Fruit fly (Drosophila melanogaster) S2 (cell line): ENCODE results near the gene CG9106.

ENCODE experiments used
- CG8478 ChIP-seq: fragments of >200 bp; optimal IDR thresholded peaks from 2 replicates; lab custom pipeline; 2018
- CTCF ChIP-seq, 2 experiments: fragments of >200 bp; optimal IDR thresholded peaks; 2 replicates each; lab custom pipeline; 2018

- TF ChIP-seq CG8478 (lab: Kevin White, UChicago) = no peak
- TF ChIP-seq CTCF (optimal IDR thresholded peaks at IDR 0.05; lab: Kevin White, UChicago) = no peak
Observed at dm6 chrX:15296969-15297816, 25.0 kb upstream of the CG9106 start, which contains the start of gene gce.
